Worm (Caenorhabditis elegans) whole organism, late embryonic: ENCODE data around the gene srw-1.

ENCODE experiments used
- ceh-31 ChIP-seq: sonication (generic microtip); optimal IDR thresholded peaks from 2 replicates; lab custom pipeline; 2016; ENCODE audit warnings: missing genetic modification characterization, missing compliant biosample characterization
- ceh-9 ChIP-seq: sonication (generic microtip); optimal IDR thresholded peaks from 2 replicates; lab custom pipeline; 2016; ENCODE audit warnings: mild to moderate bottlenecking, missing genetic modification characterization, inconsistent platforms, missing compliant biosample characterization
- che-1 ChIP-seq: sonication (generic microtip); optimal IDR thresholded peaks from 2 replicates; lab custom pipeline; 2016; ENCODE audit warnings: mild to moderate bottlenecking, missing genetic modification characterization, missing compliant biosample characterization
- dmd-4 ChIP-seq: sonication (generic microtip); optimal IDR thresholded peaks from 2 replicates; lab custom pipeline; 2016; ENCODE audit warnings: borderline replicate concordance, missing genetic modification characterization, missing compliant biosample characterization
- elt-2 ChIP-seq: sonication (generic microtip); optimal IDR thresholded peaks from 2 replicates; lab custom pipeline; 2016; ENCODE audit warnings: missing genetic modification reagents, missing genetic modification characterization, missing compliant biosample characterization
- hlh-13 ChIP-seq: fragments of 200-800 bp; sonication (Bioruptor generic); optimal IDR thresholded peaks from 2 replicates; lab custom pipeline; 2018; ENCODE audit warnings: mild to moderate bottlenecking, missing genetic modification characterization, missing compliant biosample characterization
- hlh-8 ChIP-seq: sonication (generic microtip); optimal IDR thresholded peaks from 2 replicates; lab custom pipeline; 2016; ENCODE audit warnings: missing genotype, missing genetic modification characterization, missing compliant biosample characterization
- madf-2 ChIP-seq: sonication (generic microtip); optimal IDR thresholded peaks from 2 replicates; lab custom pipeline; 2017; ENCODE audit warnings: missing genetic modification characterization, missing compliant biosample characterization
- nfya-1 ChIP-seq: sonication (generic microtip); optimal IDR thresholded peaks from 2 replicates; lab custom pipeline; 2017; ENCODE audit warnings: missing genetic modification characterization, mild to moderate bottlenecking, missing compliant biosample characterization, antibody characterized with exemption, moderate library complexity
- pros-1 ChIP-seq: fragments of 150-350 bp; optimal IDR thresholded peaks from 2 replicates; lab custom pipeline; 2014; ENCODE audit warnings: missing biosample characterization, missing genetic modification reagents, missing genetic modification characterization
- sox-4 ChIP-seq: sonication (generic microtip); optimal IDR thresholded peaks from 2 replicates; lab custom pipeline; 2017; ENCODE audit warnings: mild to moderate bottlenecking, missing genetic modification characterization, inconsistent platforms, missing compliant biosample characterization
- unc-42 ChIP-seq: sonication (generic microtip); optimal IDR thresholded peaks from 2 replicates; lab custom pipeline; 2016; ENCODE audit warnings: missing genotype, missing genetic modification characterization, missing compliant biosample characterization
- unc-86 ChIP-seq: sonication (generic microtip); optimal IDR thresholded peaks from 2 replicates; lab custom pipeline; 2016; ENCODE audit warnings: missing genetic modification characterization, missing compliant biosample characterization
- ztf-16 ChIP-seq: sonication (generic microtip); optimal IDR thresholded peaks from 2 replicates; lab custom pipeline; 2017; ENCODE audit warnings: missing genetic modification characterization, missing compliant biosample characterization

- TF ChIP-seq elt-2 (tag; lab: Kevin White, UChicago) (no peak), hlh-8 (tag; lab: Kevin White, UChicago) (no peak), madf-2 (tag; lab: Kevin White, UChicago) (no peak), ztf-16 (tag; lab: Kevin White, UChicago) (no peak), nfya-1 (no peak), ceh-31 (tag; lab: Kevin White, UChicago) (no peak), pros-1 (tag; lab: Kevin White, UChicago) (no peak), dmd-4 (tag; lab: Kevin White, UChicago) (no peak), sox-4 (no peak), hlh-13 (GFP tag; lab: Kevin White, UChicago) (no peak), che-1 (no peak), unc-42 (no peak), unc-86 (no peak), ceh-9 (no peak)
Measured at ce11 chrV:15232200-15232599, 34.1 kb downstream of the srw-1 start, which contains the start of gene srw-13.
